Fruit fly (Drosophila melanogaster): ENCODE results near the gene eag.
A peak's percentile ranks its signal among the peaks of the same experiment; 100 is the strongest.

dm6 chrX:14953896-14954295, 1.4 kb upstream of the eag start:
- TF ChIP-seq CG11617 (GFP tag; optimal IDR thresholded peaks at IDR 0.05) (no peak), bab1 (GFP tag; optimal IDR thresholded peaks at IDR 0.05) (peak; percentile 7), kay (GFP tag; ENCODE audit: borderline replicate concordance) (no peak), CG5204 (GFP tag; optimal IDR thresholded peaks at IDR 0.05) (no peak), ovo (GFP tag; optimal IDR thresholded peaks at IDR 0.05) (no peak), cnc (optimal IDR thresholded peaks at IDR 0.05) (no peak), CG12768 (GFP tag; optimal IDR thresholded peaks at IDR 0.05) (no peak), CG1620 (GFP tag; optimal IDR thresholded peaks at IDR 0.05) (peak; percentile 65), Crg-1 (GFP tag; optimal IDR thresholded peaks at IDR 0.05) (no peak), toe (GFP tag; optimal IDR thresholded peaks at IDR 0.05) (no peak), CG14711 (tag; optimal IDR thresholded peaks at IDR 0.05) (no peak), Hr96 (GFP tag; optimal IDR thresholded peaks at IDR 0.05) (peak; percentile 7)
